Worm (Caenorhabditis elegans) whole organism, early embryonic: ENCODE data around the gene srw-95.

Experiments used
- B0310.2 ChIP-seq: sonication (generic microtip); optimal IDR thresholded peaks from 2 replicates; lab custom pipeline; 2016; ENCODE audit warnings: mild to moderate bottlenecking, missing genetic modification characterization, missing compliant biosample characterization
- F13C5.2 ChIP-seq: sonication (generic microtip); optimal IDR thresholded peaks from 2 replicates; lab custom pipeline; 2017; ENCODE audit warnings: mild to moderate bottlenecking, missing genetic modification characterization, inconsistent platforms, missing compliant biosample characterization
- aly-1 ChIP-seq: sonication (generic microtip); optimal IDR thresholded peaks from 2 replicates; lab custom pipeline; 2016; ENCODE audit warnings: missing genetic modification characterization, missing compliant biosample characterization
- ama-1 ChIP-seq: fragments of 150-350 bp; optimal IDR thresholded peaks from 2 replicates; lab custom pipeline; 2014
- ceh-13 ChIP-seq: fragments of 200-800 bp; sonication (Bioruptor generic); optimal IDR thresholded peaks from 2 replicates; lab custom pipeline; 2018; ENCODE audit warnings: mild to moderate bottlenecking, missing genetic modification characterization, missing compliant biosample characterization
- ceh-36 ChIP-seq: sonication (generic microtip); optimal IDR thresholded peaks from 2 replicates; lab custom pipeline; 2016; ENCODE audit warnings: missing genetic modification characterization, inconsistent platforms, missing compliant biosample characterization
- ets-7 ChIP-seq: sonication (generic microtip); optimal IDR thresholded peaks from 2 replicates; lab custom pipeline; 2016; ENCODE audit warnings: missing genotype, missing genetic modification characterization, missing compliant biosample characterization
- flt-1 ChIP-seq: fragments of 200-800 bp; sonication (Bioruptor generic); IDR thresholded peaks from 2 replicates; pipeline ENCODE4 v1.3.6; 2022; ENCODE audit warnings: missing genetic modification characterization, missing compliant biosample characterization
- hmbx-1 ChIP-seq: sonication (generic microtip); optimal IDR thresholded peaks from 2 replicates; lab custom pipeline; 2016; ENCODE audit warnings: mild to moderate bottlenecking, missing genetic modification characterization, missing compliant biosample characterization
- hmg-4 ChIP-seq: fragments of 200-800 bp; sonication (Bioruptor generic); optimal IDR thresholded peaks from 2 replicates; lab custom pipeline; 2018; ENCODE audit warnings: mild to moderate bottlenecking, missing genetic modification characterization, missing compliant biosample characterization
- hnd-1 ChIP-seq: sonication (generic microtip); optimal IDR thresholded peaks from 2 replicates; lab custom pipeline; 2016; ENCODE audit warnings: missing genetic modification characterization, missing compliant biosample characterization
- pes-1 ChIP-seq: fragments of 200-800 bp; sonication (Bioruptor generic); IDR thresholded peaks from 2 replicates; pipeline ENCODE4 v1.3.6; 2022; ENCODE audit warnings: missing genetic modification reagents, missing genetic modification characterization, missing compliant biosample characterization
- scrt-1 ChIP-seq: fragments of 200-800 bp; sonication (Bioruptor generic); IDR thresholded peaks from 2 replicates; pipeline ENCODE4 v1.3.6; 2022; ENCODE audit warnings: missing genetic modification characterization, missing compliant biosample characterization
- sea-1 ChIP-seq: fragments of 200-800 bp; sonication (Bioruptor generic); conservative IDR thresholded peaks from 2 replicates; pipeline ENCODE4 v1.3.6; 2022; ENCODE audit warnings: missing genetic modification characterization, missing compliant biosample characterization
- tbx-11 ChIP-seq: fragments of 200-800 bp; sonication (Bioruptor generic); IDR thresholded peaks from 2 replicates; pipeline ENCODE4 v1.3.6; 2022; ENCODE audit warnings: missing genetic modification characterization, missing compliant biosample characterization
- tbx-37 ChIP-seq: fragments of 200-800 bp; sonication (Bioruptor generic); conservative IDR thresholded peaks from 2 replicates; pipeline ENCODE4 v1.3.6; 2022; ENCODE audit warnings: missing genetic modification reagents, missing genetic modification characterization, missing compliant biosample characterization
- tra-4 ChIP-seq: sonication (generic microtip); optimal IDR thresholded peaks from 2 replicates; lab custom pipeline; 2017; ENCODE audit warnings: missing genetic modification characterization, missing compliant biosample characterization

Gene srw-95

ce11 chrIV:4827219-4827618, 15.3 kb downstream of the srw-95 start, which contains the start of gene mpz-4:
Gene mpz-4 (minus strand): TSS chrIV:4827319.
- TF ChIP-seq tbx-11 (GFP tag; lab: Robert Waterston, UW) (no peak), pes-1 (no peak), hmbx-1 (tag; lab: Kevin White, UChicago) (no peak)

ce11 chrIV:4829641-4830040, 17.8 kb downstream of the srw-95 start:
- TF ChIP-seq hmg-4, result no peak
- TF ChIP-seq hnd-1 (tag; lab: Kevin White, UChicago), result no peak
- TF ChIP-seq B0310.2 (tag; lab: Kevin White, UChicago), result no peak
- TF ChIP-seq F13C5.2, result no peak
- TF ChIP-seq flt-1, result no peak
- no peak for TF ChIP-seq pes-1
- TF ChIP-seq sea-1 (GFP tag; lab: Robert Waterston, UW), result no peak

ce11 chrIV:4842030-4842429, 30.2 kb downstream of the srw-95 start:
- TF ChIP-seq B0310.2 (tag; lab: Kevin White, UChicago) (no peak), scrt-1 (GFP tag; lab: Robert Waterston, UW) (no peak), tra-4 (no peak)

- TF ChIP-seq tra-4 (no peak), aly-1 (tag; lab: Kevin White, UChicago) (no peak), B0310.2 (tag; lab: Kevin White, UChicago) (no peak), tbx-37 (no peak), hmg-4 (no peak), ets-7 (tag; lab: Kevin White, UChicago) (no peak), scrt-1 (GFP tag; lab: Robert Waterston, UW) (no peak), flt-1 (no peak), ama-1 (lab: Kevin White, UChicago) (no peak), tbx-11 (GFP tag; lab: Robert Waterston, UW) (no peak), pes-1 (no peak), F13C5.2 (no peak), hnd-1 (tag; lab: Kevin White, UChicago) (no peak), ceh-13 (GFP tag; lab: Kevin White, UChicago) (no peak)
These were observed 34.9 kb downstream of the srw-95 start, which contains the start of gene tat-2 for ce11 chrIV:4846793-4847192. Gene tat-2 (minus strand): TSS chrIV:4846893.

ce11 chrIV:4856195-4856594, 44.3 kb downstream of the srw-95 start, which contains the start of gene Y17G9A.2:
Gene Y17G9A.2 (minus strand): TSS chrIV:4856295.
- TF ChIP-seq B0310.2 (tag; lab: Kevin White, UChicago) (no peak), tbx-37 (no peak), ceh-13 (GFP tag; lab: Kevin White, UChicago) (no peak), tra-4 (no peak), ets-7 (tag; lab: Kevin White, UChicago) (no peak), hmbx-1 (tag; lab: Kevin White, UChicago) (no peak), aly-1 (tag; lab: Kevin White, UChicago) (no peak), ceh-36 (tag; lab: Kevin White, UChicago) (no peak), scrt-1 (GFP tag; lab: Robert Waterston, UW) (no peak), F13C5.2 (no peak), tbx-11 (GFP tag; lab: Robert Waterston, UW) (no peak), pes-1 (no peak), ama-1 (lab: Kevin White, UChicago) (no peak), flt-1 (no peak), hnd-1 (tag; lab: Kevin White, UChicago) (no peak), hmg-4 (no peak), sea-1 (GFP tag; lab: Robert Waterston, UW) (no peak)

ce11 chrIV:4858573-4858972, 46.7 kb downstream of the srw-95 start, which contains the start of gene Y17G9A.3:
Gene Y17G9A.3 (minus strand): TSS chrIV:4858673.
- no peak for TF ChIP-seq ceh-36 (tag; lab: Kevin White, UChicago)
- no peak for TF ChIP-seq sea-1 (GFP tag; lab: Robert Waterston, UW)
- TF ChIP-seq scrt-1 (GFP tag; lab: Robert Waterston, UW), result no peak
- no peak for TF ChIP-seq pes-1
- no peak for TF ChIP-seq tbx-37
- TF ChIP-seq ets-7 (tag; lab: Kevin White, UChicago), result no peak
- TF ChIP-seq ama-1 (lab: Kevin White, UChicago), result no peak
- TF ChIP-seq ceh-13 (GFP tag; lab: Kevin White, UChicago), result no peak
- no peak for TF ChIP-seq aly-1 (tag; lab: Kevin White, UChicago)
- no peak for TF ChIP-seq flt-1

- TF ChIP-seq pes-1 (no peak), sea-1 (GFP tag; lab: Robert Waterston, UW) (no peak), ceh-36 (tag; lab: Kevin White, UChicago) (no peak)
These were observed 49.6 kb downstream of the srw-95 start, which contains the start of the genes Y17G9A.4 and str-173 for ce11 chrIV:4861449-4861848. Gene Y17G9A.4 (minus strand): TSS chrIV:4861549. Gene str-173 (plus strand): TSS chrIV:4861773.
